Worm (Caenorhabditis elegans) whole organism, young adult: ENCODE results near the gene srx-82.
A peak's percentile ranks its signal among the peaks of the same experiment; 100 is the strongest.

ENCODE experiments used
- B0019.2 ChIP-seq: fragments of 200-800 bp; sonication (Bioruptor generic); conservative IDR thresholded peaks from 2 replicates; pipeline ENCODE4 v1.3.6; 2022; ENCODE audit warnings: missing genetic modification reagents, missing genetic modification characterization, missing compliant biosample characterization
- B0261.1 ChIP-seq: sonication (generic microtip); optimal IDR thresholded peaks from 2 replicates; lab custom pipeline; 2016; ENCODE audit warnings: mild to moderate bottlenecking, missing genetic modification characterization, moderate library complexity, missing compliant biosample characterization
- B0336.3 ChIP-seq: fragments of 200-800 bp; sonication (Bioruptor generic); IDR thresholded peaks from 2 replicates; pipeline ENCODE4 v1.3.6; 2022; ENCODE audit warnings: missing genetic modification characterization, missing compliant biosample characterization
- C17E4.6 ChIP-seq: fragments of 200-800 bp; sonication (Bioruptor generic); IDR thresholded peaks from 2 replicates; pipeline ENCODE4 v1.3.6; 2022; ENCODE audit warnings: missing genetic modification reagents, missing genetic modification characterization, missing compliant biosample characterization
- D2030.7 ChIP-seq: fragments of 200-800 bp; sonication (Bioruptor generic); IDR thresholded peaks from 2 replicates; pipeline ENCODE4 v1.3.6; 2022; ENCODE audit warnings: missing genetic modification reagents, missing genetic modification characterization, missing compliant biosample characterization
- F10E7.11 ChIP-seq: sonication (generic microtip); optimal IDR thresholded peaks from 2 replicates; lab custom pipeline; 2017; ENCODE audit warnings: mild to moderate bottlenecking, missing genetic modification characterization, moderate library complexity, missing compliant biosample characterization
- F37B4.10 ChIP-seq: fragments of 200-800 bp; sonication (Bioruptor generic); IDR thresholded peaks from 2 replicates; pipeline ENCODE4 v1.3.6; 2022; ENCODE audit warnings: missing genetic modification characterization, missing compliant biosample characterization
- F55B11.4 ChIP-seq: sonication (generic microtip); optimal IDR thresholded peaks from 2 replicates; lab custom pipeline; 2016; ENCODE audit warnings: missing compliant biosample characterization, missing genetic modification characterization, borderline replicate concordance; ENCODE audit not compliant: insufficient read depth
- F57C9.4 ChIP-seq: sonication (generic microtip); optimal IDR thresholded peaks from 2 replicates; lab custom pipeline; 2017; ENCODE audit warnings: mild to moderate bottlenecking, missing genetic modification characterization, missing compliant biosample characterization
- K11D2.4 ChIP-seq: fragments of 200-800 bp; sonication (Bioruptor generic); IDR thresholded peaks from 2 replicates; pipeline ENCODE4 v1.3.6; 2022; ENCODE audit warnings: missing genetic modification reagents, missing genetic modification characterization, missing compliant biosample characterization
- Y53G8AR.9 ChIP-seq: fragments of 200-800 bp; sonication (Bioruptor generic); conservative IDR thresholded peaks from 2 replicates; pipeline ENCODE4 v1.3.6; 2022; ENCODE audit warnings: missing genetic modification reagents, missing genetic modification characterization, missing compliant biosample characterization
- Y56A3A.18 ChIP-seq: fragments of 200-800 bp; sonication (Bioruptor generic); IDR thresholded peaks from 2 replicates; pipeline ENCODE4 v1.3.6; 2022; ENCODE audit warnings: missing genetic modification reagents, missing genetic modification characterization, missing compliant biosample characterization
- ama-1 ChIP-seq, 3 experiments: fragments of 150-350 bp in 1 of 3; sonication (generic microtip) in 2 of 3; optimal IDR thresholded peaks; 2 replicates each; lab custom pipeline; 2014 to 2018; ENCODE audit warnings: missing biosample characterization in 2 of 3, missing genetic modification characterization in 2 of 3, missing genetic modification reagents in 2 of 3
- aptf-2 ChIP-seq: fragments of 200-800 bp; sonication (Bioruptor generic); conservative IDR thresholded peaks from 2 replicates; pipeline ENCODE4 v1.3.6; 2022; ENCODE audit warnings: missing genetic modification reagents, missing genetic modification characterization, missing compliant biosample characterization
- aptf-3 ChIP-seq: fragments of 200-800 bp; sonication (Bioruptor generic); IDR thresholded peaks from 2 replicates; pipeline ENCODE4 v1.3.6; 2022; ENCODE audit warnings: missing genetic modification characterization, missing compliant biosample characterization
- athp-1 ChIP-seq: sonication (generic microtip); optimal IDR thresholded peaks from 2 replicates; lab custom pipeline; 2017; ENCODE audit warnings: mild to moderate bottlenecking, missing genetic modification characterization, missing compliant biosample characterization
- attf-3 ChIP-seq: fragments of 200-800 bp; sonication (Bioruptor generic); conservative IDR thresholded peaks from 2 replicates; pipeline ENCODE4 v1.3.6; 2022; ENCODE audit warnings: missing genetic modification reagents, missing genetic modification characterization, missing compliant biosample characterization
- attf-5 ChIP-seq: fragments of 200-800 bp; sonication (Bioruptor generic); optimal IDR thresholded peaks from 2 replicates; lab custom pipeline; 2018; ENCODE audit warnings: mild to moderate bottlenecking, missing genetic modification characterization, missing compliant biosample characterization
- attf-6 ChIP-seq: fragments of 200-800 bp; sonication (Bioruptor generic); IDR thresholded peaks from 2 replicates; pipeline ENCODE4 v1.3.6; 2022; ENCODE audit warnings: missing genetic modification reagents, missing genetic modification characterization, missing compliant biosample characterization
- ccch-3 ChIP-seq: fragments of 200-800 bp; sonication (Bioruptor generic); optimal IDR thresholded peaks from 2 replicates; lab custom pipeline; 2018; ENCODE audit warnings: mild to moderate bottlenecking, missing genetic modification characterization, missing compliant biosample characterization
- ceh-91 ChIP-seq: fragments of 200-800 bp; sonication (Bioruptor generic); IDR thresholded peaks from 2 replicates; pipeline ENCODE4 v1.3.6; 2022; ENCODE audit warnings: missing genetic modification reagents, missing genetic modification characterization, missing compliant biosample characterization
- die-1 ChIP-seq: sonication (generic microtip); optimal IDR thresholded peaks from 2 replicates; lab custom pipeline; 2016; ENCODE audit warnings: missing genotype, mild to moderate bottlenecking, missing genetic modification characterization, missing compliant biosample characterization
- dox-1 ChIP-seq: fragments of 200-800 bp; sonication (Bioruptor generic); IDR thresholded peaks from 2 replicates; pipeline ENCODE4 v1.3.6; 2022; ENCODE audit warnings: missing genetic modification reagents, missing genetic modification characterization, missing compliant biosample characterization
- dpff-1 ChIP-seq: sonication (generic microtip); optimal IDR thresholded peaks from 2 replicates; lab custom pipeline; 2017; ENCODE audit warnings: mild to moderate bottlenecking, missing genetic modification characterization, missing compliant biosample characterization
- efl-1 ChIP-seq: fragments of 150-350 bp; optimal IDR thresholded peaks from 2 replicates; lab custom pipeline; 2014; ENCODE audit warnings: missing biosample characterization, missing genetic modification reagents, missing genetic modification characterization
- ekl-4 ChIP-seq: fragments of 200-800 bp; sonication (Bioruptor generic); IDR thresholded peaks from 2 replicates; pipeline ENCODE4 v1.3.6; 2022; ENCODE audit warnings: missing genetic modification reagents, missing genetic modification characterization, missing compliant biosample characterization
- ets-4 ChIP-seq: fragments of 200-800 bp; sonication (Bioruptor generic); optimal IDR thresholded peaks from 2 replicates; lab custom pipeline; 2018; ENCODE audit warnings: mild to moderate bottlenecking, missing genetic modification characterization, missing compliant biosample characterization
- hlh-26 ChIP-seq: fragments of 200-800 bp; sonication (Bioruptor generic); conservative IDR thresholded peaks from 2 replicates; pipeline ENCODE4 v1.3.6; 2022; ENCODE audit warnings: missing genetic modification reagents, missing genetic modification characterization, missing compliant biosample characterization
- hmg-20 ChIP-seq: fragments of 200-800 bp; sonication (Bioruptor generic); IDR thresholded peaks from 2 replicates; pipeline ENCODE4 v1.3.6; 2022; ENCODE audit warnings: missing genetic modification reagents, missing genetic modification characterization, missing compliant biosample characterization
- hsf-1 ChIP-seq: fragments of 200-800 bp; sonication (Bioruptor generic); IDR thresholded peaks from 2 replicates; pipeline ENCODE4 v1.3.6; 2022; ENCODE audit warnings: missing genetic modification reagents, missing genetic modification characterization, missing compliant biosample characterization
- lag-1 ChIP-seq: fragments of 200-800 bp; sonication (Bioruptor generic); IDR thresholded peaks from 2 replicates; pipeline ENCODE4 v1.3.6; 2022; ENCODE audit warnings: missing genetic modification reagents, missing genetic modification characterization, missing compliant biosample characterization
- lsy-27 ChIP-seq: sonication (generic microtip); optimal IDR thresholded peaks from 2 replicates; lab custom pipeline; 2017; ENCODE audit warnings: missing genetic modification characterization, mild to moderate bottlenecking, missing compliant biosample characterization, antibody characterized with exemption, missing genotype, borderline replicate concordance; ENCODE audit not compliant: insufficient read depth
- madf-3 ChIP-seq: fragments of 200-800 bp; sonication (Bioruptor generic); IDR thresholded peaks from 2 replicates; pipeline ENCODE4 v1.3.6; 2022; ENCODE audit warnings: missing genetic modification reagents, missing genetic modification characterization, missing compliant biosample characterization
- madf-8 ChIP-seq: fragments of 200-800 bp; sonication (Bioruptor generic); conservative IDR thresholded peaks from 2 replicates; pipeline ENCODE4 v1.3.6; 2022; ENCODE audit warnings: missing genetic modification reagents, missing genetic modification characterization, missing compliant biosample characterization
- mcd-1 ChIP-seq: fragments of 200-800 bp; sonication (Bioruptor generic); IDR thresholded peaks from 2 replicates; pipeline ENCODE4 v1.3.6; 2022; ENCODE audit warnings: missing genetic modification reagents, missing genetic modification characterization, missing compliant biosample characterization
- mel-28 ChIP-seq: sonication (generic microtip); optimal IDR thresholded peaks from 2 replicates; lab custom pipeline; 2016; ENCODE audit warnings: borderline replicate concordance, mild to moderate bottlenecking, missing genetic modification characterization, missing compliant biosample characterization
- nfya-1 ChIP-seq: sonication (generic microtip); optimal IDR thresholded peaks from 2 replicates; lab custom pipeline; 2017; ENCODE audit warnings: antibody characterized with exemption, missing compliant biosample characterization, missing genetic modification characterization, borderline replicate concordance; ENCODE audit not compliant: insufficient read depth
- nfyb-1 ChIP-seq: fragments of 200-800 bp; sonication (Bioruptor generic); IDR thresholded peaks from 2 replicates; pipeline ENCODE4 v1.3.6; 2022; ENCODE audit warnings: missing genetic modification reagents, missing genetic modification characterization, missing compliant biosample characterization
- nhr-80 ChIP-seq: sonication (generic microtip); optimal IDR thresholded peaks from 2 replicates; lab custom pipeline; 2016; ENCODE audit warnings: missing genetic modification characterization, missing compliant biosample characterization
- rpc-1 ChIP-seq, 2 experiments: fragments of 150-350 bp in 1 of 2; sonication (generic microtip) in 1 of 2; optimal IDR thresholded peaks; 2 replicates each; lab custom pipeline; 2014 to 2018; ENCODE audit warnings: missing biosample characterization in 1 of 2, missing genetic modification characterization in 1 of 2, missing genetic modification reagents in 1 of 2, missing genotype in 1 of 2
- sea-2 ChIP-seq: fragments of 200-800 bp; sonication (Bioruptor generic); IDR thresholded peaks from 2 replicates; pipeline ENCODE4 v1.3.6; 2022; ENCODE audit warnings: missing genetic modification characterization, missing compliant biosample characterization
- snpc-1.3 ChIP-seq: sonication (generic microtip); optimal IDR thresholded peaks from 2 replicates; lab custom pipeline; 2017; ENCODE audit warnings: missing genetic modification characterization, mild to moderate bottlenecking, missing compliant biosample characterization, antibody characterized with exemption, moderate library complexity, missing genotype, missing genetic modification reagents; ENCODE audit not compliant: insufficient read depth
- tbx-9 ChIP-seq: sonication (generic microtip); optimal IDR thresholded peaks from 2 replicates; lab custom pipeline; 2016; ENCODE audit warnings: borderline replicate concordance, missing genetic modification characterization, inconsistent platforms, missing compliant biosample characterization
- zim-3 ChIP-seq: sonication (generic microtip); optimal IDR thresholded peaks from 2 replicates; lab custom pipeline; 2017; ENCODE audit warnings: mild to moderate bottlenecking, missing genetic modification characterization, moderate library complexity, missing compliant biosample characterization
- ztf-22 ChIP-seq: fragments of 200-800 bp; sonication (Bioruptor generic); optimal IDR thresholded peaks from 2 replicates; lab custom pipeline; 2018; ENCODE audit warnings: mild to moderate bottlenecking, missing genetic modification characterization, moderate library complexity, missing compliant biosample characterization
- ztf-25 ChIP-seq: fragments of 200-800 bp; sonication (Bioruptor generic); IDR thresholded peaks from 2 replicates; pipeline ENCODE4 v1.3.6; 2022; ENCODE audit warnings: missing genetic modification reagents, missing genetic modification characterization, missing compliant biosample characterization
- ztf-28 ChIP-seq: fragments of 200-800 bp; sonication (Bioruptor generic); IDR thresholded peaks from 2 replicates; pipeline ENCODE4 v1.3.6; 2022; ENCODE audit warnings: missing genetic modification reagents, missing genetic modification characterization, missing compliant biosample characterization

Gene srx-82

ce11 chrV:11610481-11610880, 20.9 kb downstream of the srx-82 start, which contains the start of gene sas-5 (continued):
- TF ChIP-seq mcd-1 (GFP tag; lab: Robert Waterston, UW) (peak; percentile 76), zim-3 (tag; lab: Kevin White, UChicago) (no peak), C17E4.6 (GFP tag; lab: Robert Waterston, UW) (0 out of 2 replicates have a peak, but pooled peaks have one; percentile 22), rpc-1 (optimal IDR thresholded peaks at IDR 0.05; lab: Kevin White, UChicago) (peak; percentile 40), rpc-1 (tag; optimal IDR thresholded peaks at IDR 0.05; lab: Kevin White, UChicago) (no peak), B0336.3 (GFP tag; lab: Robert Waterston, UW) (peak; percentile 82), hsf-1 (GFP tag; lab: Robert Waterston, UW) (peak; percentile 43; the same call in 1 of the 2 replicates), nhr-80 (peak; percentile 29), athp-1 (tag; lab: Kevin White, UChicago) (peak; percentile 58), Y53G8AR.9 (GFP tag; lab: Robert Waterston, UW) (peak; percentile 57; the same call in 1 of the 2 replicates), aptf-3 (GFP tag; lab: Robert Waterston, UW) (no peak), lsy-27 (tag; lab: Kevin White, UChicago) (no peak), F57C9.4 (no peak), F10E7.11 (tag; lab: Kevin White, UChicago) (no peak), snpc-1.3 (tag; lab: Kevin White, UChicago) (no peak), dpff-1 (tag; lab: Kevin White, UChicago) (no peak), B0261.1 (no peak), ekl-4 (GFP tag; lab: Robert Waterston, UW) (peak; percentile 78), D2030.7 (peak; percentile 75), dox-1 (GFP tag; lab: Robert Waterston, UW) (peak; percentile 87), ets-4 (GFP tag; lab: Kevin White, UChicago) (no peak), ama-1 (optimal IDR thresholded peaks at IDR 0.05; lab: Kevin White, UChicago) (no peak), ama-1 (GFP tag; optimal IDR thresholded peaks at IDR 0.05; lab: Kevin White, UChicago) (no peak), hmg-20 (no peak), attf-5 (peak; percentile 54), sea-2 (no peak), ceh-91 (GFP tag; lab: Robert Waterston, UW) (peak; percentile 67), F55B11.4 (tag; lab: Kevin White, UChicago) (no peak), attf-3 (GFP tag; lab: Robert Waterston, UW) (0 out of 2 replicates have a peak, but pooled peaks have one; percentile 15), F37B4.10 (GFP tag; lab: Robert Waterston, UW) (no peak), ztf-22 (GFP tag; lab: Kevin White, UChicago) (no peak), ztf-25 (0 out of 2 replicates have a peak, but pooled peaks have one; percentile 37), ccch-3 (GFP tag; lab: Kevin White, UChicago) (no peak), attf-6 (GFP tag; lab: Robert Waterston, UW) (0 out of 2 replicates have a peak, but pooled peaks have one; percentile 10), B0019.2 (GFP tag; lab: Robert Waterston, UW) (peak; percentile 37; the same call in 1 of the 2 replicates), efl-1 (peak; percentile 92), Y56A3A.18 (GFP tag; lab: Robert Waterston, UW) (peak; percentile 71; the same call in 1 of the 2 replicates), mel-28 (tag; lab: Kevin White, UChicago) (no peak), lag-1 (GFP tag; lab: Robert Waterston, UW) (no peak), hlh-26 (no peak), die-1 (tag; lab: Kevin White, UChicago) (peak; percentile 14), madf-8 (peak; percentile 84), nfyb-1 (GFP tag; lab: Robert Waterston, UW) (0 out of 2 replicates have a peak, but pooled peaks have one; percentile 31), nfya-1 (tag; lab: Kevin White, UChicago) (no peak), aptf-2 (GFP tag; lab: Robert Waterston, UW) (no peak), madf-3 (no peak), K11D2.4 (GFP tag; lab: Robert Waterston, UW) (no peak), ztf-28 (no peak), tbx-9 (no peak)
